Fruit fly (Drosophila melanogaster): ENCODE results near the gene rsh.

The rsh gene

dm6 chrX:13088025-13088805 is 99.8 kb downstream of the rsh start (continued):
- TF ChIP-seq Lpt (GFP tag; optimal IDR thresholded peaks at IDR 0.05) (no peak), CG4282 (GFP tag; optimal IDR thresholded peaks at IDR 0.05) (peak; percentile 16), chinmo (GFP tag; IDR thresholded peaks at IDR 0.05; ENCODE audit: partially characterized antibody) (0 out of 4 replicates have a peak, but pooled peaks have one; percentile 16), CG4820 (GFP tag; optimal IDR thresholded peaks at IDR 0.05) (peak; percentile 14), corto (GFP tag; optimal IDR thresholded peaks at IDR 0.05) (no peak), Deaf1 (tag; optimal IDR thresholded peaks at IDR 0.05) (peak; percentile 3), crol (GFP tag; IDR thresholded peaks at IDR 0.05) (peak; percentile 92), TFAM (GFP tag; optimal IDR thresholded peaks at IDR 0.05) (no peak), br (optimal IDR thresholded peaks at IDR 0.05) (no peak), inv (GFP tag; IDR thresholded peaks at IDR 0.05; ENCODE audit: partially characterized antibody) (no peak), CG9817 (tag; optimal IDR thresholded peaks at IDR 0.05) (peak; percentile 36), CG9437 (GFP tag; optimal IDR thresholded peaks at IDR 0.05) (peak; percentile 18), CG10543 (GFP tag; optimal IDR thresholded peaks at IDR 0.05) (peak; percentile 12), CG12071 (GFP tag; optimal IDR thresholded peaks at IDR 0.05) (peak; percentile 45), nerfin-1 (tag; optimal IDR thresholded peaks at IDR 0.05) (peak; percentile 16), Ets97D (GFP tag; optimal IDR thresholded peaks at IDR 0.05) (no peak), Med (GFP tag) (peak; percentile 57), sqz (GFP tag; optimal IDR thresholded peaks at IDR 0.05) (no peak)

- TF ChIP-seq Ets97D (GFP tag; optimal IDR thresholded peaks at IDR 0.05) (peak; percentile 60), CG1024 (GFP tag; IDR thresholded peaks at IDR 0.05) (0 out of 2 replicates have a peak, but pooled peaks have one; percentile 4), Awh (GFP tag; IDR thresholded peaks at IDR 0.05) (0 out of 2 replicates have a peak, but pooled peaks have one; percentile 44), CG5953 (GFP tag; IDR thresholded peaks at IDR 0.05) (0 out of 2 replicates have a peak, but pooled peaks have one; percentile 4), CG9727 (GFP tag; optimal IDR thresholded peaks at IDR 0.05) (peak; percentile 23), CG7786 (GFP tag; optimal IDR thresholded peaks at IDR 0.05) (no peak), HLHmδ (GFP tag; optimal IDR thresholded peaks at IDR 0.05) (peak; percentile 20), chm (GFP tag; IDR thresholded peaks at IDR 0.05) (peak; percentile 28; the same call in 1 of the 2 replicates), CG13775 (GFP tag; optimal IDR thresholded peaks at IDR 0.05) (peak; percentile 96), CG4282 (GFP tag; optimal IDR thresholded peaks at IDR 0.05) (no peak), sens (GFP tag) (peak; percentile 32), CG9817 (tag; optimal IDR thresholded peaks at IDR 0.05) (no peak), bowl (GFP tag; IDR thresholded peaks at IDR 0.05) (0 out of 2 replicates have a peak, but pooled peaks have one; percentile 9), CG17328 (GFP tag; IDR thresholded peaks at IDR 0.05) (peak; percentile 19; the same call in 1 of the 2 replicates), Med (GFP tag) (peak; percentile 41), CG43689 (GFP tag; IDR thresholded peaks at IDR 0.05) (0 out of 2 replicates have a peak, but pooled peaks have one; percentile 21)
Observed at dm6 chrX:13089375-13089774, 101.0 kb downstream of the rsh start.

- TF ChIP-seq pros (GFP tag; optimal IDR thresholded peaks at IDR 0.05) (no peak), bigmax (GFP tag; optimal IDR thresholded peaks at IDR 0.05) (no peak), onecut (GFP tag; IDR thresholded peaks at IDR 0.05) (no peak), vnd (GFP tag; IDR thresholded peaks at IDR 0.05; ENCODE audit: partially characterized antibody) (peak; percentile 85), CG4707 (GFP tag; optimal IDR thresholded peaks at IDR 0.05) (no peak), pzg (GFP tag; optimal IDR thresholded peaks at IDR 0.05) (peak; percentile 36), CG14667 (GFP tag; IDR thresholded peaks at IDR 0.05) (no peak), Tbp (GFP tag; optimal IDR thresholded peaks at IDR 0.05) (no peak), HmgZ (tag; optimal IDR thresholded peaks at IDR 0.05) (peak; percentile 1), mld (GFP tag; IDR thresholded peaks at IDR 0.05; ENCODE audit: partially characterized antibody) (peak; percentile 79; the same call in 2 of the 3 replicates), MTF-1 (GFP tag; optimal IDR thresholded peaks at IDR 0.05; ENCODE audit: borderline replicate concordance) (no peak), caup (GFP tag; optimal IDR thresholded peaks at IDR 0.05; ENCODE audit: severe bottlenecking) (no peak), Gug (GFP tag; IDR thresholded peaks at IDR 0.05) (peak; percentile 31; the same call in 1 of the 4 replicates), CG18262 (tag; optimal IDR thresholded peaks at IDR 0.05) (no peak), CG15514 (GFP tag; optimal IDR thresholded peaks at IDR 0.05) (peak; percentile 20), yki (optimal IDR thresholded peaks at IDR 0.05) (no peak)
Observed at dm6 chrX:13089920-13090655, 101.7 kb downstream of the rsh start, which contains the start of gene hep. Gene hep (minus strand): TSS chrX:13090434.
